Worm (Caenorhabditis elegans): Measurements from ENCODE around the gene clec-142.

DNA sequence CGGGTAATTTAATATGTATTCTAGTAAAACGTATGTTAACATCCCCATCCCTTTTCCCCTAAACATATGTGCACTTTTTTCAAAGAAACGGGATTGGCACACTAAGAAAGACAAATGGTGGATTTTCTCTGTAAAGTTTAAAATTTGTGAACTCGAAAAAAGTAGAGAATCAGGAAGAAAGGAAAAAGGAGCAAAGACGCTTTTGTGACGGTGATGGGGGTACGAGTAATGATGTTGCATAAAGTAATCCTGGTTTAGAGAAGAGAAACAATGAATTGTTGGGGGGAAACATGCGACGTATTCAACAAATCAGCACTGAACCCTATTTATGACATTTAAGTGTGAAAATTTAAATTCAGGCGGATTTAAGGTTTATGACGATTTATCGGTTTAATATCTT lies 33.0 kb downstream of the clec-142 start:
- TF ChIP-seq pha-4 (tag; optimal IDR thresholded peaks at IDR 0.05) (no peak), unc-130 (GFP tag; optimal IDR thresholded peaks at IDR 0.05) (no peak)

All from whole organism, young adult.